Worm (Caenorhabditis elegans): ENCODE results near the gene let-92.

The let-92 gene

DNA sequence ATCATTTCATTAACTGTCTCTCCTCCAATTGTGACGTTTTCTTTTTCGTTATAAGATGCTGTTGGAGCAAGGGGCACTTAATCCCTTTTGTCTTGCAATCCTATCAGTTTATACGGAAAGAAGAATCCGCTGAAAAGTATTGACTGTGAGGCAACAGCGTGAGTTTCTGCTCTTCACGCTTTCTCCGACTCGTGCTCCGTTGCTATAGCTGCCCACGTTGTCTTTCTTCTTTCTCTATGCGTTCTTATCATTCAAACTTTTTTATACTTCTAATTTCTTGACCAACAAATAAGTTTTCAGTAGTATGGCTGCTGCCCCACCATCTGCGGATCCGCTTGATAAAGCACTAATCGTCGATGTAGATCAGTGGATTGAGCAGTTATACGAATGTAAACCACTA lies at the start of gene let-92:
let-92 (plus strand) TSS at position 301 of the 400 bp plus-strand sequence.
- TF ChIP-seq unc-55 (GFP tag; optimal IDR thresholded peaks at IDR 0.05): no peak
- TF ChIP-seq mdl-1 (tag; optimal IDR thresholded peaks at IDR 0.05): no peak

DNA sequence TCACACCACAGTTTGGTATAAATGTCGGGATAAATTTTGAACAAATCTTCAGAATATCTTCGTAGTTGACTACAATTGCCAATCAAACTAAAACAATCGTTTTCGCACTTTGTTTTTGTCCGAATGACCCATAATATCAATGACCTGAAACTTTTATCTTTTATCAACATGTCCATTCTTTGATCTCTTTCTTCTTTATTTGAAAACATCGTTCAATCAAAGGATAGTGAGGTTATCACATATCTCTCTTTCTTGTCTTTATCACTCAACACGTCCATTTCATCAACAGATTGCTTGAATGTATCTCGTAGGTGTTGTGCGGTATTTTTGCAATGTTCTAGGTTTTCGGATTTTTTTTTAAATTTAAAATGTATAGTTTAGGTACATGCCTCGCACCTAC lies 49.2 kb upstream of the let-92 start:
- TF ChIP-seq R02D3.7 (tag; optimal IDR thresholded peaks at IDR 0.05) (no peak), dmd-4 (tag; optimal IDR thresholded peaks at IDR 0.05) (no peak), ztf-1 (GFP tag; conservative IDR thresholded peaks at IDR 0.05) (no peak), blmp-1 (tag; optimal IDR thresholded peaks at IDR 0.05; ENCODE audit: insufficient read depth) (peak; percentile 17), nhr-21 (tag; optimal IDR thresholded peaks at IDR 0.05) (peak; percentile 39), mdl-1 (tag; optimal IDR thresholded peaks at IDR 0.05) (no peak), nhr-10 (tag; optimal IDR thresholded peaks at IDR 0.05) (no peak), peb-1 (tag; optimal IDR thresholded peaks at IDR 0.05) (no peak), sma-9 (GFP tag; optimal IDR thresholded peaks at IDR 0.05) (peak; percentile 81), sma-9 (tag; optimal IDR thresholded peaks at IDR 0.05) (no peak), lin-13 (GFP tag; optimal IDR thresholded peaks at IDR 0.05) (no peak), lsy-2 (tag; optimal IDR thresholded peaks at IDR 0.05) (peak in 1 of 2 experiments; percentile 1), aly-2 (tag; optimal IDR thresholded peaks at IDR 0.05) (no peak), egl-27 (tag; optimal IDR thresholded peaks at IDR 0.05) (no peak), elt-3 (tag; optimal IDR thresholded peaks at IDR 0.05) (no peak), lin-39 (tag; optimal IDR thresholded peaks at IDR 0.05) (no peak), nhr-237 (tag; optimal IDR thresholded peaks at IDR 0.05) (no peak), nhr-11 (tag; optimal IDR thresholded peaks at IDR 0.05) (no peak), C34F6.9 (tag; optimal IDR thresholded peaks at IDR 0.05) (no peak), crh-2 (tag; optimal IDR thresholded peaks at IDR 0.05) (peak; percentile 21), fos-1 (tag; optimal IDR thresholded peaks at IDR 0.05) (peak; percentile 22), unc-62 (GFP tag; optimal IDR thresholded peaks at IDR 0.05) (no peak), gmeb-1 (tag; optimal IDR thresholded peaks at IDR 0.05) (no peak), unc-39 (tag; optimal IDR thresholded peaks at IDR 0.05) (no peak), ama-1 (optimal IDR thresholded peaks at IDR 0.05) (no peak), nhr-77 (tag; optimal IDR thresholded peaks at IDR 0.05) (no peak), skn-1 (tag; optimal IDR thresholded peaks at IDR 0.05) (no peak), ztf-11 (tag; optimal IDR thresholded peaks at IDR 0.05) (no peak), ZK546.5 (tag; optimal IDR thresholded peaks at IDR 0.05) (no peak), nhr-12 (tag; optimal IDR thresholded peaks at IDR 0.05) (no peak), sem-4 (tag; optimal IDR thresholded peaks at IDR 0.05) (no peak), ceh-16 (tag; optimal IDR thresholded peaks at IDR 0.05) (no peak), nhr-6 (tag; optimal IDR thresholded peaks at IDR 0.05) (no peak)

DNA sequence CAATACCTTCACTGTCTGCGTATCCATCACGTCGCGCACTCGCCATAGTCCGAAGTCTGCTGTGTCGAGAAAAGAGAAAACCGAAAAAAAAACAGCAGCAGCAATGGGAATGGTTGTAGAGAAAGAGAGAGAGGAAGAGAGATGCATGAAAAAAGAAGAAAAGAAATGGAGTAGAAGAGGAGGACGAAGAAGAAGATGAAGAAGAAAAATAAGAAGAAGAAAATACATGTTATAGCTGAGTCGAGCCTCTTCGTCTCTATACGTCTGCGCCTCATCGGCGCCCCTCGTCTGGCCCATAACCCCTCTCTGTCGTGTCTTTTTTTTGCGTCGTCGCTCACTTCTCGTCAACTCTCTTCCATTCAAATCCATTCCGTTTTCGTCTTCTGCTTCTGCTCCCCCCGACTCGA lies 48.5 kb upstream of the let-92 start:
- TF ChIP-seq nhr-12 (tag; optimal IDR thresholded peaks at IDR 0.05): no peak
- no peak for TF ChIP-seq ztf-1 (GFP tag; conservative IDR thresholded peaks at IDR 0.05)
- TF ChIP-seq snpc-4 (tag; optimal IDR thresholded peaks at IDR 0.05): no peak
- no peak for TF ChIP-seq nhr-237 (tag; optimal IDR thresholded peaks at IDR 0.05)
- TF ChIP-seq R02D3.7 (tag; optimal IDR thresholded peaks at IDR 0.05): no peak
- TF ChIP-seq mdl-1 (tag; optimal IDR thresholded peaks at IDR 0.05): peak; percentile 20 to 34
- TF ChIP-seq nhr-10 (tag; optimal IDR thresholded peaks at IDR 0.05): no peak
- TF ChIP-seq ztf-4 (tag; optimal IDR thresholded peaks at IDR 0.05): peak; percentile 72
- no peak for TF ChIP-seq nhr-23 (tag; optimal IDR thresholded peaks at IDR 0.05)
- peak; percentile 80 for TF ChIP-seq mab-5 (tag; optimal IDR thresholded peaks at IDR 0.05)
- peak; percentile 56 for TF ChIP-seq fos-1 (tag; optimal IDR thresholded peaks at IDR 0.05)
- TF ChIP-seq blmp-1 (tag; optimal IDR thresholded peaks at IDR 0.05; ENCODE audit: insufficient read depth): peak; percentile 53
- TF ChIP-seq F13H6.1 (tag; optimal IDR thresholded peaks at IDR 0.05): peak; percentile 87
- TF ChIP-seq elt-1 (tag; optimal IDR thresholded peaks at IDR 0.05): no peak
- TF ChIP-seq elt-3 (tag; optimal IDR thresholded peaks at IDR 0.05): no peak
- no peak for TF ChIP-seq lin-39 (tag; optimal IDR thresholded peaks at IDR 0.05)
- peak; percentile 51 for TF ChIP-seq lin-13 (GFP tag; optimal IDR thresholded peaks at IDR 0.05)
- peak; percentile 96 for TF ChIP-seq C34F6.9 (tag; optimal IDR thresholded peaks at IDR 0.05)
- peak; percentile 64 for TF ChIP-seq nhr-25 (tag; optimal IDR thresholded peaks at IDR 0.05)
- TF ChIP-seq crh-2 (tag; optimal IDR thresholded peaks at IDR 0.05): peak; percentile 82
- TF ChIP-seq gmeb-1 (tag; optimal IDR thresholded peaks at IDR 0.05): no peak
- TF ChIP-seq nhr-6 (tag; optimal IDR thresholded peaks at IDR 0.05): peak; percentile 74
- TF ChIP-seq egl-27 (tag; optimal IDR thresholded peaks at IDR 0.05): peak; percentile 48
- no peak for TF ChIP-seq ztf-11 (tag; optimal IDR thresholded peaks at IDR 0.05)
- peak; percentile 37 for TF ChIP-seq ceh-82 (tag; optimal IDR thresholded peaks at IDR 0.05)
- no peak for TF ChIP-seq aly-2 (tag; optimal IDR thresholded peaks at IDR 0.05)
- TF ChIP-seq peb-1 (tag; optimal IDR thresholded peaks at IDR 0.05): no peak
- peak; percentile 50 for TF ChIP-seq lin-11 (tag; optimal IDR thresholded peaks at IDR 0.05)
- peak; percentile 93 for TF ChIP-seq nhr-129 (tag; optimal IDR thresholded peaks at IDR 0.05)
- no peak for TF ChIP-seq ceh-16 (tag; optimal IDR thresholded peaks at IDR 0.05)
- peak; percentile 35 to 78 for TF ChIP-seq lsy-2 (tag; optimal IDR thresholded peaks at IDR 0.05)
- TF ChIP-seq dmd-4 (tag; optimal IDR thresholded peaks at IDR 0.05): no peak
- TF ChIP-seq nhr-77 (tag; optimal IDR thresholded peaks at IDR 0.05): no peak
- peak; percentile 54 for TF ChIP-seq unc-62 (GFP tag; optimal IDR thresholded peaks at IDR 0.05)
- TF ChIP-seq sma-3 (GFP tag; optimal IDR thresholded peaks at IDR 0.05): peak; percentile 19
- no peak for TF ChIP-seq nhr-11 (tag; optimal IDR thresholded peaks at IDR 0.05)
- TF ChIP-seq Y55F3AM.14 (GFP tag; optimal IDR thresholded peaks at IDR 0.05): peak; percentile 76
- peak; percentile 71 for TF ChIP-seq zag-1 (tag; optimal IDR thresholded peaks at IDR 0.05)
- TF ChIP-seq alr-1 (tag; optimal IDR thresholded peaks at IDR 0.05): no peak
- TF ChIP-seq sma-9 (GFP tag; optimal IDR thresholded peaks at IDR 0.05): peak; percentile 89
- TF ChIP-seq sma-9 (tag; optimal IDR thresholded peaks at IDR 0.05): no peak
